Worm (Caenorhabditis elegans) whole organism, midembryonic: ENCODE data around the gene F08F3.10.

ENCODE experiments used
- T22C8.4 ChIP-seq: fragments of 200-800 bp; sonication (Bioruptor generic); IDR thresholded peaks from 2 replicates; pipeline ENCODE4 v1.3.6; 2022; ENCODE audit warnings: missing genetic modification characterization, missing compliant biosample characterization
- cog-1 ChIP-seq: sonication (generic microtip); optimal IDR thresholded peaks from 2 replicates; lab custom pipeline; 2016; ENCODE audit warnings: missing genetic modification characterization, missing compliant biosample characterization
- flt-1 ChIP-seq: fragments of 200-800 bp; sonication (Bioruptor generic); IDR thresholded peaks from 2 replicates; pipeline ENCODE4 v1.3.6; 2022; ENCODE audit warnings: missing genetic modification characterization, missing compliant biosample characterization
- klf-2 ChIP-seq: fragments of 200-800 bp; sonication (Bioruptor generic); conservative IDR thresholded peaks from 2 replicates; pipeline ENCODE4 v1.3.6; 2022; ENCODE audit warnings: missing genetic modification reagents, missing genetic modification characterization, missing compliant biosample characterization
- med-1 ChIP-seq: sonication (generic microtip); optimal IDR thresholded peaks from 2 replicates; lab custom pipeline; 2017; ENCODE audit warnings: missing genetic modification characterization, mild to moderate bottlenecking, missing compliant biosample characterization, antibody characterized with exemption, missing genetic modification reagents; ENCODE audit not compliant: insufficient read depth
- ref-1 ChIP-seq: fragments of 200-800 bp; sonication (Bioruptor generic); conservative IDR thresholded peaks from 2 replicates; pipeline ENCODE4 v1.3.6; 2022; ENCODE audit warnings: missing genetic modification reagents, missing genetic modification characterization, missing compliant biosample characterization
- tab-1 ChIP-seq: fragments of 200-800 bp; sonication (Bioruptor generic); IDR thresholded peaks from 2 replicates; pipeline ENCODE4 v1.3.6; 2022; ENCODE audit warnings: missing genetic modification characterization, missing compliant biosample characterization
- ztf-23 ChIP-seq: fragments of 200-800 bp; sonication (Bioruptor generic); IDR thresholded peaks from 2 replicates; pipeline ENCODE4 v1.3.6; 2022; ENCODE audit warnings: missing genetic modification reagents, missing genetic modification characterization, missing compliant biosample characterization
- ztf-29 ChIP-seq: fragments of 200-800 bp; sonication (Bioruptor generic); IDR thresholded peaks from 2 replicates; pipeline ENCODE4 v1.3.6; 2022; ENCODE audit warnings: missing genetic modification reagents, missing genetic modification characterization, missing compliant biosample characterization

DNA sequence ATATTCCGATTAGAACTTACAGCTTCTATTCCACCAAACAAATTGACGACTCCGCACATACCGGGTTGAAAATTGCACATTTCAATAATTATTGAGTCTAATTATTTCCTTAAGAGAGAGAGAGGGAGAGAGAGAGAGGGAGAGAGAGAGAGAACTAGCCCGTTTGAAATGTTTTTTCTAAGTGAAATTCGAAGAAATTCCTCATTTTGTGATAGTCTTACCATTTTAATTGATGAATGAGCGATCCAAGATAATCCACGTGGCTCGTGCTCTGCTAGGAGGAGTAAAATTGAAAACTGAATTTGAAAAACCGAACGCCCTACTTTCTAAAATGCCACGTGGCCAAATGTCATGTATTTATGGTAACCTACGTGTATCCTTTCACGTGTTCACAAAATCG, 19.3 kb downstream of the F08F3.10 start, which contains the start of gene F08F3.8:
- TF ChIP-seq cog-1 (tag; lab: Kevin White, UChicago): no peak
- TF ChIP-seq tab-1: no peak
- TF ChIP-seq flt-1: no peak
- TF ChIP-seq med-1 (GFP tag; lab: Kevin White, UChicago): no peak
- no peak for TF ChIP-seq T22C8.4 (GFP tag; lab: Robert Waterston, UW)
- no peak for TF ChIP-seq ztf-23 (GFP tag; lab: Robert Waterston, UW)
- TF ChIP-seq ref-1 (GFP tag; lab: Robert Waterston, UW): no peak
- no peak for TF ChIP-seq klf-2
- no peak for TF ChIP-seq ztf-29 (GFP tag; lab: Robert Waterston, UW)
